Worm (Caenorhabditis elegans): Measurements from ENCODE around the gene idpb-2.

The idpb-2 gene

ce11 chrII:5058036-5058435, 11.4 kb downstream of the idpb-2 start, which contains the start of gene C27A2.12:
Gene C27A2.12 (minus strand): TSS chrII:5058136.
- TF ChIP-seq elt-2 (tag; optimal IDR thresholded peaks at IDR 0.05): no peak

ce11 chrII:5057315-5057714, 12.1 kb downstream of the idpb-2 start:
- TF ChIP-seq efl-3 (GFP tag; optimal IDR thresholded peaks at IDR 0.05) (no peak), grh-1 (GFP tag; IDR thresholded peaks at IDR 0.05) (0 out of 2 replicates have a peak, but pooled peaks have one; percentile 21), nhr-90 (tag; optimal IDR thresholded peaks at IDR 0.05; ENCODE audit: poor library complexity) (peak; percentile 74), rnt-1 (tag; optimal IDR thresholded peaks at IDR 0.05) (peak; percentile 85), fkh-4 (tag; optimal IDR thresholded peaks at IDR 0.05; ENCODE audit: borderline replicate concordance) (no peak), nhr-11 (tag; optimal IDR thresholded peaks at IDR 0.05) (no peak), mef-2 (tag; optimal IDR thresholded peaks at IDR 0.05) (no peak), blmp-1 (tag; optimal IDR thresholded peaks at IDR 0.05) (no peak), unc-30 (tag; optimal IDR thresholded peaks at IDR 0.05) (no peak), tbx-2 (tag; optimal IDR thresholded peaks at IDR 0.05) (peak; percentile 54), lsy-2 (tag; optimal IDR thresholded peaks at IDR 0.05) (peak; percentile 76 to 79), nhr-28 (tag; optimal IDR thresholded peaks at IDR 0.05) (no peak), nhr-19 (GFP tag; conservative IDR thresholded peaks at IDR 0.05) (peak; percentile 76), ceh-88 (GFP tag; IDR thresholded peaks at IDR 0.05) (no peak), sox-4 (tag; optimal IDR thresholded peaks at IDR 0.05) (no peak), ceh-82 (tag; optimal IDR thresholded peaks at IDR 0.05) (peak in 2 of 3 experiments; percentile 11), snu-23 (GFP tag; optimal IDR thresholded peaks at IDR 0.05) (peak; percentile 79), lin-13 (GFP tag; optimal IDR thresholded peaks at IDR 0.05) (peak; percentile 62), ceh-90 (tag; optimal IDR thresholded peaks at IDR 0.05) (no peak), hpl-2 (GFP tag; optimal IDR thresholded peaks at IDR 0.05) (no peak), pqm-1 (tag; optimal IDR thresholded peaks at IDR 0.05) (no peak), fkh-10 (GFP tag; optimal IDR thresholded peaks at IDR 0.05) (no peak), lin-39 (tag; optimal IDR thresholded peaks at IDR 0.05) (no peak), dsc-1 (tag; optimal IDR thresholded peaks at IDR 0.05) (peak; percentile 52), unc-86 (tag; optimal IDR thresholded peaks at IDR 0.05) (no peak), zip-4 (GFP tag; optimal IDR thresholded peaks at IDR 0.05) (peak; percentile 32), isw-1 (GFP tag; IDR thresholded peaks at IDR 0.05) (no peak; the same call in 1 of the 2 replicates), tlp-1 (tag; optimal IDR thresholded peaks at IDR 0.05) (no peak), C04F5.9 (tag; optimal IDR thresholded peaks at IDR 0.05) (no peak), lin-35 (GFP tag; optimal IDR thresholded peaks at IDR 0.05) (peak; percentile 53 to 77), unc-130 (tag; optimal IDR thresholded peaks at IDR 0.05) (peak; percentile 38), nhr-237 (tag; optimal IDR thresholded peaks at IDR 0.05) (no peak), xbp-1 (tag; optimal IDR thresholded peaks at IDR 0.05) (peak; percentile 49), C16A3.4 (tag; optimal IDR thresholded peaks at IDR 0.05) (peak; percentile 44), nhr-71 (tag; optimal IDR thresholded peaks at IDR 0.05) (peak; percentile 74), snpc-4 (tag; optimal IDR thresholded peaks at IDR 0.05) (peak; percentile 98), ztf-11 (tag; optimal IDR thresholded peaks at IDR 0.05) (no peak), zag-1 (tag; optimal IDR thresholded peaks at IDR 0.05) (no peak), egl-13 (tag; optimal IDR thresholded peaks at IDR 0.05) (no peak), sptf-1 (tag; optimal IDR thresholded peaks at IDR 0.05) (no peak), ceh-63 (GFP tag; optimal IDR thresholded peaks at IDR 0.05) (no peak), ces-1 (GFP tag; optimal IDR thresholded peaks at IDR 0.05) (no peak), lin-15B (tag; optimal IDR thresholded peaks at IDR 0.05) (no peak), ets-5 (GFP tag; IDR thresholded peaks at IDR 0.05) (no peak), efl-1 (optimal IDR thresholded peaks at IDR 0.05) (peak; percentile 41 to 67), efl-1 (GFP tag; optimal IDR thresholded peaks at IDR 0.05 in 1 of 2) (peak; percentile 39 to 94), hlh-4 (tag; optimal IDR thresholded peaks at IDR 0.05) (no peak), egl-27 (tag; optimal IDR thresholded peaks at IDR 0.05) (no peak), nhr-20 (tag; optimal IDR thresholded peaks at IDR 0.05) (peak; percentile 76), swsn-7 (tag; optimal IDR thresholded peaks at IDR 0.05) (peak; percentile 59), jun-1 (tag; optimal IDR thresholded peaks at IDR 0.05) (no peak), fkh-8 (tag; optimal IDR thresholded peaks at IDR 0.05) (no peak)

Measured in whole organism, L1 larva.